Worm (Caenorhabditis elegans) whole organism, early embryonic: Measurements from ENCODE around the gene lat-2.

Experiments used
- aly-1 ChIP-seq: sonication (generic microtip); optimal IDR thresholded peaks from 2 replicates; lab custom pipeline; 2016; ENCODE audit warnings: missing genetic modification characterization, missing compliant biosample characterization
- ama-1 ChIP-seq: fragments of 150-350 bp; optimal IDR thresholded peaks from 2 replicates; lab custom pipeline; 2014
- ceh-36 ChIP-seq: sonication (generic microtip); optimal IDR thresholded peaks from 2 replicates; lab custom pipeline; 2016; ENCODE audit warnings: missing genetic modification characterization, inconsistent platforms, missing compliant biosample characterization
- ets-7 ChIP-seq: sonication (generic microtip); optimal IDR thresholded peaks from 2 replicates; lab custom pipeline; 2016; ENCODE audit warnings: missing genotype, missing genetic modification characterization, missing compliant biosample characterization
- flt-1 ChIP-seq: fragments of 200-800 bp; sonication (Bioruptor generic); IDR thresholded peaks from 2 replicates; pipeline ENCODE4 v1.3.6; 2022; ENCODE audit warnings: missing genetic modification characterization, missing compliant biosample characterization
- hmbx-1 ChIP-seq: sonication (generic microtip); optimal IDR thresholded peaks from 2 replicates; lab custom pipeline; 2016; ENCODE audit warnings: mild to moderate bottlenecking, missing genetic modification characterization, missing compliant biosample characterization
- hnd-1 ChIP-seq: sonication (generic microtip); optimal IDR thresholded peaks from 2 replicates; lab custom pipeline; 2016; ENCODE audit warnings: missing genetic modification characterization, missing compliant biosample characterization
- pes-1 ChIP-seq: fragments of 200-800 bp; sonication (Bioruptor generic); IDR thresholded peaks from 2 replicates; pipeline ENCODE4 v1.3.6; 2022; ENCODE audit warnings: missing genetic modification reagents, missing genetic modification characterization, missing compliant biosample characterization
- tbx-11 ChIP-seq: fragments of 200-800 bp; sonication (Bioruptor generic); IDR thresholded peaks from 2 replicates; pipeline ENCODE4 v1.3.6; 2022; ENCODE audit warnings: missing genetic modification characterization, missing compliant biosample characterization
- tbx-37 ChIP-seq: fragments of 200-800 bp; sonication (Bioruptor generic); conservative IDR thresholded peaks from 2 replicates; pipeline ENCODE4 v1.3.6; 2022; ENCODE audit warnings: missing genetic modification reagents, missing genetic modification characterization, missing compliant biosample characterization
- tra-4 ChIP-seq: sonication (generic microtip); optimal IDR thresholded peaks from 2 replicates; lab custom pipeline; 2017; ENCODE audit warnings: missing genetic modification characterization, missing compliant biosample characterization

- TF ChIP-seq ceh-36 (tag; lab: Kevin White, UChicago) (no peak), tra-4 (no peak), hnd-1 (tag; lab: Kevin White, UChicago) (no peak), tbx-11 (GFP tag; lab: Robert Waterston, UW) (no peak), aly-1 (no peak), tbx-37 (no peak), ama-1 (lab: Kevin White, UChicago) (no peak), ets-7 (no peak), hmbx-1 (tag; lab: Kevin White, UChicago) (no peak), flt-1 (GFP tag; lab: Robert Waterston, UW) (no peak), pes-1 (GFP tag; lab: Robert Waterston, UW) (no peak)
Measured at ce11 chrII:4350888-4351287, 8.0 kb upstream of the lat-2 start, which contains the start of gene H20J04.9.
